Fruit fly (Drosophila melanogaster) whole organism, pupa: Measurements from ENCODE around the gene Gk2.

Source experiments
- CG10348 ChIP-seq: fragments of 200-800 bp; sonication (Bioruptor generic); IDR thresholded peaks from 2 replicates; pipeline ENCODE4 v1.3.6; 2022; ENCODE audit warnings: missing biosample characterization, missing genetic modification characterization
- CG12605 ChIP-seq: fragments of 200-800 bp; sonication (Bioruptor generic); IDR thresholded peaks from 2 replicates; pipeline ENCODE4 v1.3.6; 2022; ENCODE audit warnings: missing biosample characterization, missing genetic modification characterization
- CG13204 ChIP-seq: fragments of 200-800 bp; sonication (Bioruptor generic); optimal IDR thresholded peaks from 2 replicates; lab custom pipeline; 2018; ENCODE audit warnings: missing biosample characterization, mild to moderate bottlenecking, missing genetic modification characterization, moderate library complexity
- CG14655 ChIP-seq: fragments of 200-800 bp; sonication (Bioruptor generic); optimal IDR thresholded peaks from 3 replicates; lab custom pipeline; 2017; ENCODE audit warnings: mild to moderate bottlenecking, missing biosample characterization, missing genetic modification reagents, missing genetic modification characterization
- CG15710 ChIP-seq: fragments of 200-800 bp; sonication (Bioruptor generic); optimal IDR thresholded peaks from 2 replicates; lab custom pipeline; 2018; ENCODE audit warnings: missing biosample characterization, mild to moderate bottlenecking, missing genetic modification characterization, moderate library complexity
- CG17806 ChIP-seq: fragments of 200-800 bp; sonication (Bioruptor generic); optimal IDR thresholded peaks from 2 replicates; lab custom pipeline; 2018; ENCODE audit warnings: missing biosample characterization, mild to moderate bottlenecking, missing genetic modification characterization, moderate library complexity
- CG32121 ChIP-seq: fragments of 200-800 bp; sonication (Bioruptor generic); IDR thresholded peaks from 2 replicates; pipeline ENCODE4 v1.3.6; 2022; ENCODE audit warnings: missing biosample characterization, missing genetic modification characterization
- CG34367 ChIP-seq: fragments of 200-800 bp; sonication (Bioruptor generic); optimal IDR thresholded peaks from 2 replicates; lab custom pipeline; 2018; ENCODE audit warnings: missing biosample characterization, mild to moderate bottlenecking, missing genetic modification characterization
- CG4496 ChIP-seq: fragments of 200-800 bp; sonication (Bioruptor generic); IDR thresholded peaks from 3 replicates; pipeline ENCODE4 v1.3.6; 2022; ENCODE audit warnings: missing biosample characterization, missing genetic modification characterization
- CG8159 ChIP-seq: fragments of 200-800 bp; sonication (Bioruptor generic); optimal IDR thresholded peaks from 3 replicates; lab custom pipeline; 2018; ENCODE audit warnings: missing biosample characterization, mild to moderate bottlenecking, missing genetic modification characterization, moderate library complexity
- CG8301 ChIP-seq: fragments of 200-800 bp; sonication (Bioruptor generic); optimal IDR thresholded peaks from 2 replicates; lab custom pipeline; 2018; ENCODE audit warnings: missing biosample characterization, mild to moderate bottlenecking, missing genetic modification characterization
- CG9948 ChIP-seq: fragments of 200-800 bp; sonication (Bioruptor generic); optimal IDR thresholded peaks from 2 replicates; lab custom pipeline; 2018; ENCODE audit warnings: missing biosample characterization, mild to moderate bottlenecking, missing genetic modification characterization, moderate library complexity
- D1 ChIP-seq: fragments of 200-800 bp; sonication (Bioruptor generic); optimal IDR thresholded peaks from 2 replicates; lab custom pipeline; 2018; ENCODE audit warnings: missing biosample characterization, mild to moderate bottlenecking, missing genetic modification characterization, moderate library complexity
- EcR ChIP-seq: fragments of 200-800 bp; sonication (Bioruptor generic); optimal IDR thresholded peaks from 3 replicates; lab custom pipeline; 2019; ENCODE audit warnings: missing biosample characterization, missing genetic modification characterization, mild to moderate bottlenecking, moderate library complexity, missing genetic modification reagents
- Ets98B ChIP-seq: fragments of 200-800 bp; sonication (Bioruptor generic); IDR thresholded peaks from 2 replicates; pipeline ENCODE4 v1.3.6; 2022; ENCODE audit warnings: missing biosample characterization, missing genetic modification characterization
- Pif1A ChIP-seq: fragments of 200-800 bp; sonication (Bioruptor generic); optimal IDR thresholded peaks from 3 replicates; lab custom pipeline; 2016; ENCODE audit warnings: missing biosample characterization, missing genetic modification characterization
- Pif1B ChIP-seq: fragments of 200-800 bp; sonication (Bioruptor generic); optimal IDR thresholded peaks from 3 replicates; lab custom pipeline; 2016; ENCODE audit warnings: missing biosample characterization, missing genetic modification characterization
- Snoo ChIP-seq: fragments of 200-800 bp; sonication (Bioruptor generic); optimal IDR thresholded peaks from 3 replicates; lab custom pipeline; 2017; ENCODE audit warnings: missing biosample characterization, mild to moderate bottlenecking, missing genetic modification characterization, inconsistent platforms
- fd96Ca ChIP-seq: fragments of 200-800 bp; sonication (Bioruptor generic); IDR thresholded peaks from 3 replicates; pipeline ENCODE4 v1.3.6; 2022; ENCODE audit warnings: missing biosample characterization, missing genetic modification characterization
- gl ChIP-seq: fragments of 200-800 bp; sonication (Bioruptor generic); optimal IDR thresholded peaks from 2 replicates; lab custom pipeline; 2018; ENCODE audit warnings: missing biosample characterization, mild to moderate bottlenecking, missing genetic modification characterization
- rn ChIP-seq: fragments of 200-800 bp; sonication (Bioruptor generic); IDR thresholded peaks from 2 replicates; pipeline ENCODE4 v1.3.6; 2022; ENCODE audit warnings: missing biosample characterization, missing genetic modification characterization

Gk2 gene

DNA sequence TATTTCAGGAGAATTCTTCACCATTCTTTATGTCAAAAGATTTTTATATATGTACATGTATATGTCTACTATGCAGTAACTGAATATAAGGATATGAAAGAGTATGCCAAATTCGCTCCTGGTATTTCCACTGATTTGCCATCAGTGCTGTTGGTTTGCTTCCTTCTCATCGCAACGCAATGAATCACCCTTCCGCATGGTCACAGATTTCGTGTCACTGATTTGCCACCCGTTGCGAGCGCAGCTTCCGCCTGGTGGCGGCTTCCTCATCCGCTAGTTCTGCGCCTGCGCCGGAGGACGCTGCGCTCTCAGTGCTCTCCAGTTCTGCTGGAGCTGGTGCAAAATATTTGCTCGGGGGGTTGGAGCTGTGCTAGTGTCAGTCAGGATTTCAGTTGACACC is 10.0 kb downstream of the Gk2 start:
- TF ChIP-seq Ets98B (GFP tag; lab: Robert Waterston, UW) (no peak), CG13204 (GFP tag; lab: Kevin White, UChicago) (peak; percentile 6)

DNA sequence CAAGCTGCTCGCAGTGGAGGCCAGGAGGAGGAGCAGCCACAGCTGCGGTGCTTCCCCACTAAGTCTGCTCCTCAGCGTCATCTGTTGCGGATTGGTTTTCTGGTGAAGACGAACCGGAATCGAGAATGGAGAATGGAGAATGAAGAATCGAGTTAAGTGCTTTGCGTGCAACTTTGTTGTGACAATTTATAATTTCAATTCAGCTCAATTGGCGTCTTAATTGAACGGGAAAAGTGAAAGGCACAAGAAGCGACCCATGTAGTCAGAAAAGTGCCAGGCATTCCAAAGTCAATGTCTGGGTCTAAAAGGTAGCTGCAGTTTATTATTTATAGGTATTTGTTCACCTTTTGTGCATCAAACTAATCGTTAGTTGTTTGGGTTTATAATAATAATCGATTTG is 16.1 kb downstream of the Gk2 start:
- no peak for TF ChIP-seq CG12605 (GFP tag; lab: Robert Waterston, UW)
- peak; percentile 51 for TF ChIP-seq gl

DNA sequence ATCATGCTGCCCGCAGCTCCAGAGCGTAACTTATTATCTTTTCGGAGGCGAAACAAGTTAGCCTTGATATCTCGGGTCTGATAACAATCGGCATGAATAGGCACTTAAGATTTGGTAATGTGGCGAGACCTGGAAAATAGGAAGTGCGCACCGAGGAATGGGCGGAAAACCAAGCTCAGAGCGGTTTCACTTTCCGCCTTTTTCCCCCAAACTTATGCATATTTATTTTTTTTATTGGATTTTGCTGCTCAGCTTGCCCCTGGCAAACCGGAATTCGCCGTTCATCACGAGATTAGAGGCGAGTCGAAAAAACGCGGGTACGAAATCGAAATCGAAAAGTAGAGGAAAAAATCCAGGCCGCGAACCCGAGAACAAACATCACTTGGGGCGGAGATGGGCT is 16.7 kb downstream of the Gk2 start:
- no peak for TF ChIP-seq CG32121 (GFP tag; lab: Robert Waterston, UW)
- no peak for TF ChIP-seq CG9948 (tag; lab: Kevin White, UChicago)
- TF ChIP-seq CG14655 (GFP tag; lab: Kevin White, UChicago) = no peak
- no peak for TF ChIP-seq CG15710 (tag; lab: Kevin White, UChicago)
- TF ChIP-seq CG8301 = no peak
- TF ChIP-seq, all 21 proteins: peak for 0

dm6 chr3L:1755458-1755984 is 17.3 kb downstream of the Gk2 start, which contains the start of gene Cht2:
Gene Cht2 (minus strand): TSS chr3L:1755934.
- TF ChIP-seq CG8159 (tag; lab: Kevin White, UChicago) = no peak
- peak; percentile 40 for TF ChIP-seq CG13204 (GFP tag; lab: Kevin White, UChicago)
- no peak for TF ChIP-seq CG14655 (GFP tag; lab: Kevin White, UChicago)
- TF ChIP-seq Ets98B (GFP tag; lab: Robert Waterston, UW) = peak; percentile 33; the same call in 1 of the 2 replicates
- 0 out of 3 replicates have a peak, but pooled peaks have one; percentile 57 for TF ChIP-seq CG4496
- no peak for TF ChIP-seq gl
- no peak for TF ChIP-seq rn (GFP tag; lab: Robert Waterston, UW)
- peak; percentile 34; the same call in 1 of the 2 replicates for TF ChIP-seq CG32121 (GFP tag; lab: Robert Waterston, UW)
- peak; percentile 36; the same call in 1 of the 3 replicates for TF ChIP-seq fd96Ca
- peak; percentile 84 for TF ChIP-seq EcR (GFP tag; lab: Kevin White, UChicago)
- no peak for TF ChIP-seq CG10348 (GFP tag; lab: Robert Waterston, UW)
- no peak for TF ChIP-seq D1 (tag; lab: Kevin White, UChicago)
- TF ChIP-seq CG12605 (GFP tag; lab: Robert Waterston, UW) = peak; percentile 62
- no peak for TF ChIP-seq Pif1A (GFP tag; lab: Kevin White, UChicago)
- TF ChIP-seq CG9948 (tag; lab: Kevin White, UChicago) = no peak
- no peak for TF ChIP-seq CG34367
- peak; percentile 59 for TF ChIP-seq Pif1B (GFP tag; lab: Kevin White, UChicago)
- TF ChIP-seq Snoo (tag; lab: Kevin White, UChicago) = no peak
- TF ChIP-seq CG8301 = no peak
- no peak for TF ChIP-seq CG17806
- TF ChIP-seq CG15710 (tag; lab: Kevin White, UChicago) = no peak

- no peak; the same call in 2 of the 3 replicates for TF ChIP-seq CG4496
- TF ChIP-seq D1 (tag; lab: Kevin White, UChicago) = no peak
- no peak for TF ChIP-seq CG10348 (GFP tag; lab: Robert Waterston, UW)
- TF ChIP-seq CG12605 (GFP tag; lab: Robert Waterston, UW) = no peak
Measured at dm6 chr3L:1756143-1756542, 17.9 kb downstream of the Gk2 start, which contains the start of gene CG8001. Gene CG8001 (plus strand): TSS chr3L:1756159.

- TF ChIP-seq CG13204 (GFP tag; lab: Kevin White, UChicago) = no peak
- TF ChIP-seq, all 21 proteins: peak for 0
Measured at dm6 chr3L:1771658-1772057, 33.5 kb downstream of the Gk2 start, which contains the start of gene Dhc62B. Gene Dhc62B (minus strand): TSS chr3L:1771758.

DNA sequence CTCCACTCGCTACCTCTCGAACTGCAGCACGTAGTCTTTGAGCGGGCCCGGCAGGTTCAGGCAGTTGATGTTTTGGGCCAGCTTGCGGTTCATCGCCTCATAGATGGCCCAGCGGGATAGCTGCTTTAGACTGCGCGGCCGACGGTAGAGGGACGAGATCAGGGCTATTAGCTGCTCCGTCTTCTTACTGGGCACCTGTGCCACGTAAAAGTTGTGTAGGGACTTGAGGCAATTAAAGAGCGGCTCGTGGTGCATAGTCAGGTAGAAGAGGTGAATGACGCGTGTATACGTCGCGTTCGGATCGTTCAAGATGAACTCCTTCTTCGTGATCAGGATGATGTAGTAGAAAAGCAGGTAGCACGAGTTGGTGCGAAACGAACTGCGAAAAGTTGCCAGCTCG is 34.4 kb downstream of the Gk2 start:
- no peak for TF ChIP-seq CG17806
- no peak for TF ChIP-seq gl
- no peak for TF ChIP-seq Pif1B (GFP tag; lab: Kevin White, UChicago)
